Worm (Caenorhabditis elegans): Measurements from ENCODE around the gene clec-213.

DNA sequence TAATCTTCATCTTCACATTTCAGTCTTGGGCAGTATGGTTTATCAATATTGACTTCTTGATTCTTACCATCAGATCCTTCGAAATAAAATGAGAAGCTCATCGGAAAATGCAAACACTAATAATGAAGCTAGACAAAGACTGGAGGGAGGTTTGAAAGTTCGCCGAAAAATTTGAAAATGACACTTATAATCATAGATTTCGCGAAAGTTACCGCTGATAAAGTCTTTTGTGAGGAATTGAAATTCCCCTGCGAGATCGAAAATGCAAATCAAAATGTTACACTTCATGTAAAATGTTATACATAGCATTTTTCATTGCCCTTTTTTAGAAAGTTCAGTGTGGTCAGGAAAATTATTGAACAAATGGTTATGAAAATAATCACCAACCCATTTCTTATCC is 6.7 kb upstream of the clec-213 start, which contains the start of gene C50E3.7:
- no peak for TF ChIP-seq nhr-237 (tag; optimal IDR thresholded peaks at IDR 0.05)
- TF ChIP-seq flh-1 (GFP tag; optimal IDR thresholded peaks at IDR 0.05): no peak
- TF ChIP-seq lsy-2 (tag; optimal IDR thresholded peaks at IDR 0.05): no peak
- TF ChIP-seq nhr-12 (tag; optimal IDR thresholded peaks at IDR 0.05): no peak
- TF ChIP-seq elt-3 (tag; optimal IDR thresholded peaks at IDR 0.05): no peak
- TF ChIP-seq pha-4 (tag; optimal IDR thresholded peaks at IDR 0.05): no peak
- no peak for TF ChIP-seq blmp-1 (tag; optimal IDR thresholded peaks at IDR 0.05)
- TF ChIP-seq ces-1 (GFP tag; optimal IDR thresholded peaks at IDR 0.05): no peak
- no peak for TF ChIP-seq nhr-28 (tag; optimal IDR thresholded peaks at IDR 0.05)
- TF ChIP-seq drap-1 (GFP tag; optimal IDR thresholded peaks at IDR 0.05): no peak
- no peak for TF ChIP-seq unc-62 (GFP tag; optimal IDR thresholded peaks at IDR 0.05)
- TF ChIP-seq unc-39 (tag; optimal IDR thresholded peaks at IDR 0.05): no peak
- TF ChIP-seq M03D4.4 (tag; optimal IDR thresholded peaks at IDR 0.05): no peak
